Worm (Caenorhabditis elegans) whole organism, L3 larva: ENCODE measurements around the gene T09A5.14.

Experiments used
- R02D3.7 ChIP-seq: fragments of 150-350 bp; optimal IDR thresholded peaks from 2 replicates; lab custom pipeline; 2014; ENCODE audit warnings: missing biosample characterization, missing genetic modification characterization
- ZK546.5 ChIP-seq: sonication (generic microtip); optimal IDR thresholded peaks from 2 replicates; lab custom pipeline; 2017; ENCODE audit warnings: missing biosample characterization, missing genetic modification characterization
- aly-2 ChIP-seq: fragments of 150-350 bp; optimal IDR thresholded peaks from 2 replicates; lab custom pipeline; 2014; ENCODE audit warnings: missing biosample characterization, missing genetic modification characterization
- ama-1 ChIP-seq: fragments of 150-350 bp; optimal IDR thresholded peaks from 2 replicates; lab custom pipeline; 2018
- ceh-16 ChIP-seq: sonication (generic microtip); optimal IDR thresholded peaks from 2 replicates; lab custom pipeline; 2017; ENCODE audit warnings: missing biosample characterization, missing genetic modification characterization
- ceh-28 ChIP-seq: fragments of 150-350 bp; optimal IDR thresholded peaks from 2 replicates; lab custom pipeline; 2014; ENCODE audit warnings: missing biosample characterization, missing genetic modification reagents, missing genetic modification characterization
- ceh-82 ChIP-seq: fragments of 150-350 bp; optimal IDR thresholded peaks from 2 replicates; lab custom pipeline; 2014; ENCODE audit warnings: missing biosample characterization, missing genetic modification characterization
- ceh-9 ChIP-seq: sonication (generic microtip); optimal IDR thresholded peaks from 2 replicates; lab custom pipeline; 2018; ENCODE audit warnings: missing biosample characterization, missing genetic modification characterization
- daf-12 ChIP-seq: fragments of 150-350 bp; optimal IDR thresholded peaks from 2 replicates; lab custom pipeline; 2014; ENCODE audit warnings: missing biosample characterization, missing genetic modification reagents, missing genetic modification characterization
- egl-27 ChIP-seq: sonication (generic microtip); optimal IDR thresholded peaks from 4 replicates; lab custom pipeline; 2017; ENCODE audit warnings: missing biosample characterization, missing genetic modification reagents, missing genetic modification characterization
- egl-5 ChIP-seq: fragments of 150-350 bp; optimal IDR thresholded peaks from 2 replicates; lab custom pipeline; 2017; ENCODE audit warnings: missing biosample characterization, missing genetic modification reagents, missing genetic modification characterization, inconsistent platforms
- elt-1 ChIP-seq: fragments of 150-350 bp; optimal IDR thresholded peaks from 2 replicates; lab custom pipeline; 2014; ENCODE audit warnings: missing biosample characterization, missing genetic modification characterization
- elt-2 ChIP-seq: sonication (generic microtip); optimal IDR thresholded peaks from 2 replicates; lab custom pipeline; 2016; ENCODE audit warnings: missing genetic modification reagents, mild to moderate bottlenecking, missing genetic modification characterization, missing compliant biosample characterization
- elt-3 ChIP-seq, 3 experiments: fragments of 150-350 bp in 1 of 3; sonication (generic microtip) in 2 of 3; optimal IDR thresholded peaks; 2 replicates in 2 of 3; 4 replicates in 1 of 3; lab custom pipeline; 2014 to 2017; ENCODE audit warnings: missing biosample characterization in 3 of 3, missing genetic modification characterization in 3 of 3
- eor-1 ChIP-seq, 2 experiments: fragments of 150-350 bp; optimal IDR thresholded peaks; 2 replicates each; lab custom pipeline; 2014 to 2018; ENCODE audit warnings: missing biosample characterization in 2 of 2, missing genetic modification characterization in 2 of 2
- fkh-10 ChIP-seq: sonication (generic microtip); optimal IDR thresholded peaks from 2 replicates; lab custom pipeline; 2017; ENCODE audit warnings: missing biosample characterization, missing genetic modification reagents, missing genetic modification characterization
- fkh-2 ChIP-seq: fragments of 150-350 bp; optimal IDR thresholded peaks from 2 replicates; lab custom pipeline; 2014; ENCODE audit warnings: missing biosample characterization, missing genetic modification reagents, missing genetic modification characterization
- fos-1 ChIP-seq: fragments of 150-350 bp; optimal IDR thresholded peaks from 2 replicates; lab custom pipeline; 2014; ENCODE audit warnings: missing biosample characterization, missing genetic modification characterization
- hmg-11 ChIP-seq: sonication (generic microtip); optimal IDR thresholded peaks from 2 replicates; lab custom pipeline; 2016; ENCODE audit warnings: missing genetic modification characterization, missing compliant biosample characterization
- lin-15B ChIP-seq: fragments of 150-350 bp; optimal IDR thresholded peaks from 2 replicates; lab custom pipeline; 2014; ENCODE audit warnings: missing biosample characterization, missing genetic modification characterization
- lin-39 ChIP-seq: fragments of 150-350 bp; optimal IDR thresholded peaks from 2 replicates; lab custom pipeline; 2018; ENCODE audit warnings: missing biosample characterization, missing genetic modification reagents, missing genetic modification characterization
- lsy-12 ChIP-seq: sonication (generic microtip); optimal IDR thresholded peaks from 2 replicates; lab custom pipeline; 2016; ENCODE audit warnings: mild to moderate bottlenecking, missing genetic modification characterization, missing compliant biosample characterization
- mdl-1 ChIP-seq: fragments of 150-350 bp; optimal IDR thresholded peaks from 2 replicates; lab custom pipeline; 2014; ENCODE audit warnings: missing biosample characterization, missing genetic modification characterization
- mml-1 ChIP-seq: fragments of 150-350 bp; sonication (generic microtip); optimal IDR thresholded peaks from 3 replicates; lab custom pipeline; 2014; ENCODE audit warnings: missing biosample characterization, missing genetic modification characterization
- nfya-1 ChIP-seq: sonication (generic microtip); optimal IDR thresholded peaks from 2 replicates; lab custom pipeline; 2017; ENCODE audit warnings: missing genetic modification characterization, mild to moderate bottlenecking, missing compliant biosample characterization, antibody characterized with exemption, moderate library complexity; ENCODE audit not compliant: insufficient read depth
- nhr-11 ChIP-seq: fragments of 150-350 bp; optimal IDR thresholded peaks from 2 replicates; lab custom pipeline; 2014; ENCODE audit warnings: missing biosample characterization, missing genetic modification characterization
- nhr-23 ChIP-seq: fragments of 150-350 bp; optimal IDR thresholded peaks from 2 replicates; lab custom pipeline; 2014; ENCODE audit warnings: missing biosample characterization, missing genetic modification reagents, missing genetic modification characterization
- nhr-25 ChIP-seq: sonication (generic microtip); optimal IDR thresholded peaks from 2 replicates; lab custom pipeline; 2017; ENCODE audit warnings: missing biosample characterization, missing genetic modification characterization
- nhr-28 ChIP-seq: fragments of 150-350 bp; optimal IDR thresholded peaks from 2 replicates; lab custom pipeline; 2014; ENCODE audit warnings: missing biosample characterization, missing genetic modification characterization
- nhr-43 ChIP-seq: sonication (generic microtip); optimal IDR thresholded peaks from 2 replicates; lab custom pipeline; 2016; ENCODE audit warnings: mild to moderate bottlenecking, missing genetic modification characterization, missing compliant biosample characterization; ENCODE audit not compliant: poor library complexity, severe bottlenecking
- nhr-77 ChIP-seq: fragments of 150-350 bp; optimal IDR thresholded peaks from 2 replicates; lab custom pipeline; 2014; ENCODE audit warnings: missing biosample characterization, missing genetic modification characterization
- pha-4 ChIP-seq: fragments of 150-350 bp; optimal IDR thresholded peaks from 2 replicates; lab custom pipeline; 2014; ENCODE audit warnings: missing biosample characterization, missing genetic modification reagents, missing genetic modification characterization
- pqm-1 ChIP-seq: fragments of 150-350 bp; optimal IDR thresholded peaks from 2 replicates; lab custom pipeline; 2017; ENCODE audit warnings: missing biosample characterization, missing genetic modification characterization, inconsistent platforms
- sea-2 ChIP-seq: fragments of 150-350 bp; sonication (generic microtip); optimal IDR thresholded peaks from 4 replicates; lab custom pipeline; 2014; ENCODE audit warnings: missing biosample characterization, missing genetic modification reagents, missing genetic modification characterization
- snpc-4 ChIP-seq: fragments of 150-350 bp; optimal IDR thresholded peaks from 2 replicates; lab custom pipeline; 2014; ENCODE audit warnings: missing biosample characterization, missing genetic modification characterization
- tbx-2 ChIP-seq: sonication (generic microtip); optimal IDR thresholded peaks from 2 replicates; lab custom pipeline; 2016; ENCODE audit warnings: mild to moderate bottlenecking, missing genetic modification characterization, missing compliant biosample characterization
- unc-39 ChIP-seq: sonication (generic microtip); optimal IDR thresholded peaks from 4 replicates; lab custom pipeline; 2017; ENCODE audit warnings: missing biosample characterization, missing genetic modification characterization
- unc-62 ChIP-seq: fragments of 150-350 bp; sonication (generic microtip); optimal IDR thresholded peaks from 4 replicates; lab custom pipeline; 2014; ENCODE audit warnings: missing biosample characterization, missing genetic modification reagents, missing genetic modification characterization
- zag-1 ChIP-seq: fragments of 150-350 bp; optimal IDR thresholded peaks from 2 replicates; lab custom pipeline; 2014; ENCODE audit warnings: missing biosample characterization, missing genetic modification characterization
- ztf-4 ChIP-seq: fragments of 150-350 bp; optimal IDR thresholded peaks from 2 replicates; lab custom pipeline; 2014; ENCODE audit warnings: missing biosample characterization, missing genetic modification characterization

T09A5.14 gene

ce11 chrII:7832054-7832453 is at the start of gene T09A5.14:
TSS of gene T09A5.14 (plus strand) at chrII:7832354.
- no peak for TF ChIP-seq ZK546.5 (tag; lab: Kevin White, UChicago)
- TF ChIP-seq lin-39 (tag; lab: Kevin White, UChicago) = no peak
- no peak for TF ChIP-seq fkh-10
- no peak for TF ChIP-seq egl-27 (tag; lab: Kevin White, UChicago)
- no peak for TF ChIP-seq mdl-1 (tag; lab: Kevin White, UChicago)
- no peak for TF ChIP-seq nhr-11
- no peak for TF ChIP-seq nhr-23 (tag; lab: Kevin White, UChicago)
- TF ChIP-seq snpc-4 = no peak
- TF ChIP-seq nhr-43 (tag; lab: Kevin White, UChicago) = no peak
- no peak for TF ChIP-seq nhr-77 (tag; lab: Kevin White, UChicago)

- TF ChIP-seq nfya-1 = no peak
- TF ChIP-seq nhr-11 = no peak
- no peak for TF ChIP-seq hmg-11
- TF ChIP-seq nhr-77 (tag; lab: Kevin White, UChicago) = no peak
- no peak for TF ChIP-seq ceh-82 (tag; lab: Kevin White, UChicago)
- TF ChIP-seq tbx-2 = no peak
- TF ChIP-seq nhr-23 (tag; lab: Kevin White, UChicago) = no peak
- no peak for TF ChIP-seq lsy-12 (tag; lab: Kevin White, UChicago)
- no peak for TF ChIP-seq elt-1 (tag; lab: Kevin White, UChicago)
- no peak for TF ChIP-seq ztf-4 (tag; lab: Kevin White, UChicago)
- TF ChIP-seq pqm-1 = no peak
- no peak for TF ChIP-seq fos-1 (tag; lab: Kevin White, UChicago)
- no peak for TF ChIP-seq snpc-4
- TF ChIP-seq mml-1 = no peak
Observed at ce11 chrII:7783467-7783959, 48.6 kb upstream of the T09A5.14 start, which contains the start of gene skr-17. TSS of gene skr-17 (plus strand) at chrII:7783517.

- TF ChIP-seq nhr-11 = no peak
- peak; percentile 59 for TF ChIP-seq elt-1 (tag; lab: Kevin White, UChicago)
- TF ChIP-seq mml-1 = no peak
- TF ChIP-seq mdl-1 (tag; lab: Kevin White, UChicago) = no peak
- no peak for TF ChIP-seq elt-3 (tag; optimal IDR thresholded peaks at IDR 0.05; lab: Kevin White, UChicago)
- peak; percentile 17 for TF ChIP-seq ceh-28
- TF ChIP-seq fkh-2 = no peak
- TF ChIP-seq ceh-9 (tag; lab: Kevin White, UChicago) = no peak
- TF ChIP-seq fkh-10 = no peak
- TF ChIP-seq nhr-25 (tag; lab: Kevin White, UChicago) = peak; percentile 60
- TF ChIP-seq sea-2 (GFP tag; lab: Kevin White, UChicago) = no peak
- no peak for TF ChIP-seq snpc-4
- TF ChIP-seq R02D3.7 (tag; lab: Kevin White, UChicago) = no peak
- no peak for TF ChIP-seq lin-15B (tag; lab: Kevin White, UChicago)
- no peak for TF ChIP-seq eor-1 (tag; optimal IDR thresholded peaks at IDR 0.05; lab: Kevin White, UChicago)
- no peak for TF ChIP-seq daf-12
- TF ChIP-seq aly-2 (tag; lab: Kevin White, UChicago) = no peak
- TF ChIP-seq nhr-28 (tag; lab: Kevin White, UChicago) = no peak
- TF ChIP-seq zag-1 (tag; lab: Kevin White, UChicago) = no peak
- TF ChIP-seq ztf-4 (tag; lab: Kevin White, UChicago) = no peak
- peak; percentile 58 for TF ChIP-seq nhr-23 (tag; lab: Kevin White, UChicago)
- TF ChIP-seq egl-5 (tag; lab: Kevin White, UChicago) = no peak
Observed at ce11 chrII:7789605-7790004, 42.5 kb upstream of the T09A5.14 start.

- TF ChIP-seq unc-62 (GFP tag; lab: Kevin White, UChicago) = no peak
- TF ChIP-seq sea-2 (GFP tag; lab: Kevin White, UChicago) = no peak
- no peak for TF ChIP-seq pqm-1
- no peak for TF ChIP-seq pha-4 (tag; lab: Kevin White, UChicago)
- no peak for TF ChIP-seq mdl-1 (tag; lab: Kevin White, UChicago)
- TF ChIP-seq daf-12 = no peak
- no peak for TF ChIP-seq snpc-4
- TF ChIP-seq nhr-23 (tag; lab: Kevin White, UChicago) = peak; percentile 60
- no peak for TF ChIP-seq hmg-11
- TF ChIP-seq ceh-16 (tag; lab: Kevin White, UChicago) = no peak
- TF ChIP-seq aly-2 (tag; lab: Kevin White, UChicago) = no peak
- TF ChIP-seq elt-3 (tag; optimal IDR thresholded peaks at IDR 0.05; lab: Kevin White, UChicago) = peak in 1 of 3 experiments; percentile 50
- TF ChIP-seq ama-1 = peak; percentile 79
- no peak for TF ChIP-seq mml-1
- no peak for TF ChIP-seq fos-1 (tag; lab: Kevin White, UChicago)
- no peak for TF ChIP-seq unc-39 (tag; lab: Kevin White, UChicago)
- no peak for TF ChIP-seq elt-2 (tag; lab: Kevin White, UChicago)
- TF ChIP-seq ceh-9 (tag; lab: Kevin White, UChicago) = no peak
- no peak for TF ChIP-seq elt-1 (tag; lab: Kevin White, UChicago)
- TF ChIP-seq tbx-2 = no peak
- TF ChIP-seq nhr-25 (tag; lab: Kevin White, UChicago) = peak; percentile 74
- TF ChIP-seq lsy-12 (tag; lab: Kevin White, UChicago) = no peak
- no peak for TF ChIP-seq ceh-28
- TF ChIP-seq ZK546.5 (tag; lab: Kevin White, UChicago) = no peak
- TF ChIP-seq eor-1 (tag; optimal IDR thresholded peaks at IDR 0.05; lab: Kevin White, UChicago) = no peak
- TF ChIP-seq R02D3.7 (tag; lab: Kevin White, UChicago) = no peak
- no peak for TF ChIP-seq zag-1 (tag; lab: Kevin White, UChicago)
Observed at ce11 chrII:7790324-7790898, 41.7 kb upstream of the T09A5.14 start, which contains the start of gene srlf-1. TSS of gene srlf-1 (plus strand) at chrII:7790591.
